Fruit fly (Drosophila melanogaster) Kc167 (cell line): Measurements from ENCODE around the gene smash.

ENCODE experiments used
- Myc ChIP-seq: fragments of >200 bp; optimal IDR thresholded peaks from 2 replicates; lab custom pipeline; 2017; ENCODE audit warnings: missing external identifiers
- Sin3A ChIP-seq: fragments of >200 bp; optimal IDR thresholded peaks from 2 replicates; lab custom pipeline; 2018; ENCODE audit warnings: missing external identifiers
- h ChIP-seq: fragments of >200 bp; optimal IDR thresholded peaks from 3 replicates; lab custom pipeline; 2018; ENCODE audit warnings: missing external identifiers
- insv ChIP-seq: fragments of >200 bp; optimal IDR thresholded peaks from 3 replicates; lab custom pipeline; 2018; ENCODE audit warnings: missing external identifiers
- psq ChIP-seq: fragments of >200 bp; optimal IDR thresholded peaks from 2 replicates; lab custom pipeline; 2017; ENCODE audit warnings: missing external identifiers

- no peak for TF ChIP-seq psq (lab: Kevin White, UChicago)
- TF ChIP-seq Sin3A (lab: Kevin White, UChicago): no peak
- TF ChIP-seq h: no peak
- no peak for TF ChIP-seq Myc (lab: Kevin White, UChicago)
- no peak for TF ChIP-seq insv (lab: Kevin White, UChicago)
Measured at dm6 chr3R:4745544-4745943, 86.2 kb downstream of the smash start.
